Worm (Caenorhabditis elegans) whole organism, L3 larva: Measurements from ENCODE around the gene T28A11.17.

Experiments
- ZK546.5 ChIP-seq: sonication (generic microtip); optimal IDR thresholded peaks from 2 replicates; lab custom pipeline; 2017; ENCODE audit warnings: missing biosample characterization, missing genetic modification characterization
- ama-1 ChIP-seq: fragments of 150-350 bp; optimal IDR thresholded peaks from 2 replicates; lab custom pipeline; 2018
- ceh-82 ChIP-seq: fragments of 150-350 bp; optimal IDR thresholded peaks from 2 replicates; lab custom pipeline; 2014; ENCODE audit warnings: missing biosample characterization, missing genetic modification characterization
- ceh-9 ChIP-seq: sonication (generic microtip); optimal IDR thresholded peaks from 2 replicates; lab custom pipeline; 2018; ENCODE audit warnings: missing biosample characterization, missing genetic modification characterization
- daf-12 ChIP-seq: fragments of 150-350 bp; optimal IDR thresholded peaks from 2 replicates; lab custom pipeline; 2014; ENCODE audit warnings: missing biosample characterization, missing genetic modification reagents, missing genetic modification characterization
- egl-27 ChIP-seq: sonication (generic microtip); optimal IDR thresholded peaks from 4 replicates; lab custom pipeline; 2017; ENCODE audit warnings: missing biosample characterization, missing genetic modification reagents, missing genetic modification characterization
- egl-5 ChIP-seq: fragments of 150-350 bp; optimal IDR thresholded peaks from 2 replicates; lab custom pipeline; 2017; ENCODE audit warnings: missing biosample characterization, missing genetic modification reagents, missing genetic modification characterization, inconsistent platforms
- elt-1 ChIP-seq: fragments of 150-350 bp; optimal IDR thresholded peaks from 2 replicates; lab custom pipeline; 2014; ENCODE audit warnings: missing biosample characterization, missing genetic modification characterization
- elt-3 ChIP-seq, 3 experiments: fragments of 150-350 bp in 1 of 3; sonication (generic microtip) in 2 of 3; optimal IDR thresholded peaks; 2 replicates in 2 of 3; 4 replicates in 1 of 3; lab custom pipeline; 2014 to 2017; ENCODE audit warnings: missing biosample characterization in 3 of 3, missing genetic modification characterization in 3 of 3
- eor-1 ChIP-seq, 2 experiments: fragments of 150-350 bp; optimal IDR thresholded peaks; 2 replicates each; lab custom pipeline; 2014 to 2018; ENCODE audit warnings: missing biosample characterization in 2 of 2, missing genetic modification characterization in 2 of 2
- fkh-10 ChIP-seq: sonication (generic microtip); optimal IDR thresholded peaks from 2 replicates; lab custom pipeline; 2017; ENCODE audit warnings: missing biosample characterization, missing genetic modification reagents, missing genetic modification characterization
- fos-1 ChIP-seq: fragments of 150-350 bp; optimal IDR thresholded peaks from 2 replicates; lab custom pipeline; 2014; ENCODE audit warnings: missing biosample characterization, missing genetic modification characterization
- hmg-11 ChIP-seq: sonication (generic microtip); optimal IDR thresholded peaks from 2 replicates; lab custom pipeline; 2016; ENCODE audit warnings: missing genetic modification characterization, missing compliant biosample characterization
- jun-1 ChIP-seq: fragments of 150-350 bp; optimal IDR thresholded peaks from 2 replicates; lab custom pipeline; 2014; ENCODE audit warnings: missing biosample characterization, missing genetic modification reagents, missing genetic modification characterization
- lin-15B ChIP-seq: fragments of 150-350 bp; optimal IDR thresholded peaks from 2 replicates; lab custom pipeline; 2014; ENCODE audit warnings: missing biosample characterization, missing genetic modification characterization
- lin-39 ChIP-seq: fragments of 150-350 bp; optimal IDR thresholded peaks from 2 replicates; lab custom pipeline; 2018; ENCODE audit warnings: missing biosample characterization, missing genetic modification reagents, missing genetic modification characterization
- lsy-12 ChIP-seq: sonication (generic microtip); optimal IDR thresholded peaks from 2 replicates; lab custom pipeline; 2016; ENCODE audit warnings: mild to moderate bottlenecking, missing genetic modification characterization, missing compliant biosample characterization
- mdl-1 ChIP-seq: fragments of 150-350 bp; optimal IDR thresholded peaks from 2 replicates; lab custom pipeline; 2014; ENCODE audit warnings: missing biosample characterization, missing genetic modification characterization
- nfya-1 ChIP-seq: sonication (generic microtip); optimal IDR thresholded peaks from 2 replicates; lab custom pipeline; 2017; ENCODE audit warnings: missing genetic modification characterization, mild to moderate bottlenecking, missing compliant biosample characterization, antibody characterized with exemption, moderate library complexity; ENCODE audit not compliant: insufficient read depth
- nhr-11 ChIP-seq: fragments of 150-350 bp; optimal IDR thresholded peaks from 2 replicates; lab custom pipeline; 2014; ENCODE audit warnings: missing biosample characterization, missing genetic modification characterization
- nhr-23 ChIP-seq: fragments of 150-350 bp; optimal IDR thresholded peaks from 2 replicates; lab custom pipeline; 2014; ENCODE audit warnings: missing biosample characterization, missing genetic modification reagents, missing genetic modification characterization
- nhr-237 ChIP-seq: fragments of 150-350 bp; optimal IDR thresholded peaks from 2 replicates; lab custom pipeline; 2014; ENCODE audit warnings: missing biosample characterization, missing genetic modification characterization
- nhr-25 ChIP-seq: sonication (generic microtip); optimal IDR thresholded peaks from 2 replicates; lab custom pipeline; 2017; ENCODE audit warnings: missing biosample characterization, missing genetic modification characterization
- nhr-28 ChIP-seq: fragments of 150-350 bp; optimal IDR thresholded peaks from 2 replicates; lab custom pipeline; 2014; ENCODE audit warnings: missing biosample characterization, missing genetic modification characterization
- nhr-67 ChIP-seq: fragments of 150-350 bp; optimal IDR thresholded peaks from 2 replicates; lab custom pipeline; 2014; ENCODE audit warnings: missing biosample characterization, missing genetic modification characterization
- nhr-77 ChIP-seq: fragments of 150-350 bp; optimal IDR thresholded peaks from 2 replicates; lab custom pipeline; 2014; ENCODE audit warnings: missing biosample characterization, missing genetic modification characterization
- pha-4 ChIP-seq: fragments of 150-350 bp; optimal IDR thresholded peaks from 2 replicates; lab custom pipeline; 2014; ENCODE audit warnings: missing biosample characterization, missing genetic modification reagents, missing genetic modification characterization
- pqm-1 ChIP-seq: fragments of 150-350 bp; optimal IDR thresholded peaks from 2 replicates; lab custom pipeline; 2017; ENCODE audit warnings: missing biosample characterization, missing genetic modification characterization, inconsistent platforms
- sea-2 ChIP-seq: fragments of 150-350 bp; sonication (generic microtip); optimal IDR thresholded peaks from 4 replicates; lab custom pipeline; 2014; ENCODE audit warnings: missing biosample characterization, missing genetic modification reagents, missing genetic modification characterization
- skn-1 ChIP-seq: fragments of 150-350 bp; optimal IDR thresholded peaks from 2 replicates; lab custom pipeline; 2014; ENCODE audit warnings: missing biosample characterization, missing genetic modification characterization
- snpc-4 ChIP-seq: fragments of 150-350 bp; optimal IDR thresholded peaks from 2 replicates; lab custom pipeline; 2014; ENCODE audit warnings: missing biosample characterization, missing genetic modification characterization
- unc-39 ChIP-seq: sonication (generic microtip); optimal IDR thresholded peaks from 4 replicates; lab custom pipeline; 2017; ENCODE audit warnings: missing biosample characterization, missing genetic modification characterization
- unc-62 ChIP-seq: fragments of 150-350 bp; sonication (generic microtip); optimal IDR thresholded peaks from 4 replicates; lab custom pipeline; 2014; ENCODE audit warnings: missing biosample characterization, missing genetic modification reagents, missing genetic modification characterization
- zag-1 ChIP-seq: fragments of 150-350 bp; optimal IDR thresholded peaks from 2 replicates; lab custom pipeline; 2014; ENCODE audit warnings: missing biosample characterization, missing genetic modification characterization
- ztf-11 ChIP-seq: fragments of 150-350 bp; optimal IDR thresholded peaks from 2 replicates; lab custom pipeline; 2014; ENCODE audit warnings: missing biosample characterization, missing genetic modification characterization
- ztf-4 ChIP-seq: fragments of 150-350 bp; optimal IDR thresholded peaks from 2 replicates; lab custom pipeline; 2014; ENCODE audit warnings: missing biosample characterization, missing genetic modification characterization

Gene T28A11.17

ce11 chrV:3250153-3250552 is 15.9 kb downstream of the T28A11.17 start, which contains the start of gene T28A11.13:
TSS of gene T28A11.13 (minus strand) at chrV:3250253.
- no peak for TF ChIP-seq nhr-25 (tag; lab: Kevin White, UChicago)
- TF ChIP-seq daf-12 (tag; lab: Kevin White, UChicago) = no peak
- no peak for TF ChIP-seq zag-1
- no peak for TF ChIP-seq sea-2
- TF ChIP-seq nhr-77 = no peak
- no peak for TF ChIP-seq pqm-1 (tag; lab: Kevin White, UChicago)
- no peak for TF ChIP-seq pha-4 (tag; lab: Kevin White, UChicago)
- TF ChIP-seq nhr-28 = no peak
- no peak for TF ChIP-seq ztf-11 (tag; lab: Kevin White, UChicago)
- no peak for TF ChIP-seq ama-1 (lab: Kevin White, UChicago)
- no peak for TF ChIP-seq nhr-11 (tag; lab: Kevin White, UChicago)
- TF ChIP-seq mdl-1 = no peak
- TF ChIP-seq fos-1 = no peak
- no peak for TF ChIP-seq lin-15B (tag; lab: Kevin White, UChicago)
- TF ChIP-seq egl-5 (tag; lab: Kevin White, UChicago) = no peak
- no peak for TF ChIP-seq lsy-12 (tag; lab: Kevin White, UChicago)
- TF ChIP-seq eor-1 (tag; optimal IDR thresholded peaks at IDR 0.05; lab: Kevin White, UChicago) = no peak
- TF ChIP-seq, all 47 proteins: peak for 0

ce11 chrV:3247515-3247914 is 18.6 kb downstream of the T28A11.17 start, which contains the start of gene srj-8:
TSS of gene srj-8 (plus strand) at chrV:3247815.
- TF ChIP-seq ama-1 (lab: Kevin White, UChicago) = no peak
- TF ChIP-seq egl-27 (tag; lab: Kevin White, UChicago) = no peak
- no peak for TF ChIP-seq fos-1
- no peak for TF ChIP-seq hmg-11 (tag; lab: Kevin White, UChicago)
- no peak for TF ChIP-seq snpc-4
- no peak for TF ChIP-seq ZK546.5 (tag; lab: Kevin White, UChicago)
- no peak for TF ChIP-seq lsy-12 (tag; lab: Kevin White, UChicago)
- TF ChIP-seq ceh-9 (tag; lab: Kevin White, UChicago) = no peak
- no peak for TF ChIP-seq skn-1 (tag; lab: Kevin White, UChicago)
- no peak for TF ChIP-seq nhr-11 (tag; lab: Kevin White, UChicago)
- no peak for TF ChIP-seq nhr-67 (tag; lab: Kevin White, UChicago)
- TF ChIP-seq ceh-82 (tag; lab: Kevin White, UChicago) = no peak
- TF ChIP-seq lin-39 = no peak
- TF ChIP-seq zag-1 = no peak

DNA sequence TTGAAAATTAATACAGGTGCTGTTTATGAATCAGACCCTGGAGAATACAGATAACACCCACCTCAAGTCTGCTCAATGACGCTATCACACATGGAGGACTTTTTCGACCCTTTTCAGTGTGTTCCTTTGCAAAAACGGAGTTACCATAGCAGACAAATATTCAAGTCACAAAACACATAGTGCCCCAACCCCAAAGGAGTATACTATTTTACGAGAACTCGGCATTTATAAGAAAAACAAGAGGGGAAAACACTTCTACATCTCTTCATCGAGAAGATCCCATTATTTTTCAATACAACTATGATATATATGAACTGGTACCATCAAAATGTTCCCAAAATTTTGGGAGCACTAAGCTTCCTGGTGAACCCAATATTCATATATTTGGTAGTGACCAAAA is 21.4 kb downstream of the T28A11.17 start, which contains the start of gene srj-7:
Gene srj-7, plus strand, starts transcription at position 301 of the 400 bp plus-strand sequence.
- TF ChIP-seq nhr-237 (tag; lab: Kevin White, UChicago) = no peak

DNA sequence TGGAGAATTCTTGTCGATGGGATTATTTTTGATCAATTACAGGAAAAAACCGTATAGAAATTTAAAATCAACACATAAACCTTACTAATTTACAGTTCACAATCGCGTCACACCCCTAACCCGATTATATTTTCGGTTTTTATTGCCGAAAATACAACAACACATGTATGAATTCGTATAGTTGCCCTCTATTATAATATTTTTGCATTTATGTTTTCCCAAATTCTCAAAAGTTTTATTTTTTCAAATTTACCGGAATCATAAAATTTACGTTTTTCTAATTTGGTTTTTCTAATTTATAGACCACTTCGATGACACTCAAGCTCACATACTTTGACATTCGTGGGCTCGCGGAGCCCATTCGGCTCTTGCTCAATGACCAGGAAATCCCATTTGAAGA is 23.1 kb downstream of the T28A11.17 start, which contains the start of gene gst-23:
Gene gst-23, plus strand, starts transcription at position 301 of the 400 bp plus-strand sequence.
- no peak for TF ChIP-seq unc-62 (GFP tag; lab: Kevin White, UChicago)
- no peak for TF ChIP-seq pqm-1 (tag; lab: Kevin White, UChicago)
- TF ChIP-seq lin-39 = no peak
- TF ChIP-seq ztf-4 (tag; lab: Kevin White, UChicago) = no peak
- no peak for TF ChIP-seq nhr-23 (tag; lab: Kevin White, UChicago)
- TF ChIP-seq sea-2 = no peak
- TF ChIP-seq snpc-4 = no peak
- no peak for TF ChIP-seq ceh-9 (tag; lab: Kevin White, UChicago)
- no peak for TF ChIP-seq nhr-25 (tag; lab: Kevin White, UChicago)
- no peak for TF ChIP-seq fkh-10
- no peak for TF ChIP-seq nfya-1 (tag; lab: Kevin White, UChicago)
- TF ChIP-seq skn-1 (tag; lab: Kevin White, UChicago) = no peak
- TF ChIP-seq elt-1 = no peak
- no peak for TF ChIP-seq jun-1
- TF ChIP-seq nhr-28 = no peak
- TF ChIP-seq hmg-11 (tag; lab: Kevin White, UChicago) = no peak

DNA sequence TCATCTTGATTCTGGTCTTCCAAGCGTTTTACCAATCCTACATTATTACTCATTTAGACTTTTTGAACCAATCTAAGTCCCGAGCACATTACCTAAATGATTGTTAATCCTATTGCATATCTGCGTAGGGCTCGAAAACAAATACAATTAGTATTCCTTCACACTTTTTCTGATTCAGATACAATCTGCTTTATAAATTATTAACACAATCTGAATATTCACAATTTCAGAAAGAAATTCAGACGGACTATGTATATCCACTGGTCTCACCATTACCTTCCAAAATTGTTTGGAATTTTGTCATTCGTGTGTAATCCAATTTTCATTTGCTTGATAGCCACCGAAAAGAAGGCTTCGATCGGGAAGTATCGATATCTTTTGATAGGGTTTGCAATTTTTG is 24.9 kb downstream of the T28A11.17 start, which contains the start of gene srj-11:
Gene srj-11, plus strand, starts transcription at position 250 of the 400 bp plus-strand sequence.
- no peak for TF ChIP-seq lsy-12 (tag; lab: Kevin White, UChicago)
- TF ChIP-seq elt-3 (tag; optimal IDR thresholded peaks at IDR 0.05; lab: Kevin White, UChicago) = no peak
- TF ChIP-seq elt-1 = no peak
- TF ChIP-seq lin-39 = no peak
- no peak for TF ChIP-seq unc-39 (tag; lab: Kevin White, UChicago)
